Worm (Caenorhabditis elegans) whole organism, young adult: ENCODE data around the gene pqn-41.

ENCODE experiments used
- F39B2.1 ChIP-seq: fragments of 200-800 bp; sonication (Bioruptor generic); IDR thresholded peaks from 2 replicates; pipeline ENCODE4 v1.3.6; 2022; ENCODE audit warnings: missing genetic modification reagents, missing genetic modification characterization, missing compliant biosample characterization
- Y53F4B.3 ChIP-seq: fragments of 200-800 bp; sonication (Bioruptor generic); IDR thresholded peaks from 2 replicates; pipeline ENCODE4 v1.3.6; 2022; ENCODE audit warnings: missing genetic modification reagents, missing genetic modification characterization, missing compliant biosample characterization
- ZK185.1 ChIP-seq: sonication (generic microtip); optimal IDR thresholded peaks from 2 replicates; lab custom pipeline; 2016; ENCODE audit warnings: mild to moderate bottlenecking, missing genetic modification characterization, missing compliant biosample characterization; ENCODE audit not compliant: poor library complexity, severe bottlenecking
- aptf-2 ChIP-seq: fragments of 200-800 bp; sonication (Bioruptor generic); conservative IDR thresholded peaks from 2 replicates; pipeline ENCODE4 v1.3.6; 2022; ENCODE audit warnings: missing genetic modification reagents, missing genetic modification characterization, missing compliant biosample characterization
- bed-2 ChIP-seq: fragments of 200-800 bp; sonication (Bioruptor generic); IDR thresholded peaks from 2 replicates; pipeline ENCODE4 v1.3.6; 2022; ENCODE audit warnings: missing genetic modification reagents, missing genetic modification characterization, missing compliant biosample characterization
- dox-1 ChIP-seq: fragments of 200-800 bp; sonication (Bioruptor generic); IDR thresholded peaks from 2 replicates; pipeline ENCODE4 v1.3.6; 2022; ENCODE audit warnings: missing genetic modification reagents, missing genetic modification characterization, missing compliant biosample characterization
- mxl-1 ChIP-seq: sonication (generic microtip); optimal IDR thresholded peaks from 2 replicates; lab custom pipeline; 2016; ENCODE audit warnings: missing genetic modification characterization, missing compliant biosample characterization
- ztf-26 ChIP-seq: sonication (generic microtip); optimal IDR thresholded peaks from 2 replicates; lab custom pipeline; 2017; ENCODE audit warnings: missing genetic modification characterization, missing compliant biosample characterization

ce11 chrIII:1859532-1859931 lies 46.2 kb upstream of the pqn-41 start, which contains the start of gene ddp-1:
- no peak for TF ChIP-seq ZK185.1 (tag; lab: Kevin White, UChicago)
- TF ChIP-seq aptf-2 (GFP tag; lab: Robert Waterston, UW): no peak
- TF ChIP-seq Y53F4B.3: 0 out of 2 replicates have a peak, but pooled peaks have one; percentile 22
- TF ChIP-seq mxl-1 (tag; lab: Kevin White, UChicago): no peak
- TF ChIP-seq ztf-26: peak; percentile 93
- TF ChIP-seq dox-1 (GFP tag; lab: Robert Waterston, UW): peak; percentile 96
- TF ChIP-seq F39B2.1 (GFP tag; lab: Robert Waterston, UW): peak; percentile 87
- no peak for TF ChIP-seq bed-2 (GFP tag; lab: Robert Waterston, UW)
